Worm (Caenorhabditis elegans) whole organism, young adult: ENCODE data around the gene bpnt-1.
A peak's percentile ranks its signal among the peaks of the same experiment; 100 is the strongest.

Experiments used
- B0035.1 ChIP-seq: sonication (generic microtip); optimal IDR thresholded peaks from 2 replicates; lab custom pipeline; 2016; ENCODE audit warnings: missing genetic modification characterization, mild to moderate bottlenecking, missing compliant biosample characterization, missing genotype, missing genetic modification reagents
- C06A6.2 ChIP-seq: fragments of 200-800 bp; sonication (Bioruptor generic); conservative IDR thresholded peaks from 2 replicates; pipeline ENCODE4 v1.3.6; 2022; ENCODE audit warnings: missing genetic modification characterization, missing compliant biosample characterization
- F22D6.2 ChIP-seq: sonication (generic microtip); optimal IDR thresholded peaks from 2 replicates; lab custom pipeline; 2016; ENCODE audit warnings: mild to moderate bottlenecking, missing genetic modification characterization, missing compliant biosample characterization
- F55B11.4 ChIP-seq: sonication (generic microtip); optimal IDR thresholded peaks from 2 replicates; lab custom pipeline; 2016; ENCODE audit warnings: missing compliant biosample characterization, missing genetic modification characterization, borderline replicate concordance; ENCODE audit not compliant: insufficient read depth
- K11D2.4 ChIP-seq: fragments of 200-800 bp; sonication (Bioruptor generic); IDR thresholded peaks from 2 replicates; pipeline ENCODE4 v1.3.6; 2022; ENCODE audit warnings: missing genetic modification reagents, missing genetic modification characterization, missing compliant biosample characterization
- T07F8.4 ChIP-seq: sonication (generic microtip); optimal IDR thresholded peaks from 2 replicates; lab custom pipeline; 2016; ENCODE audit warnings: mild to moderate bottlenecking, missing genetic modification characterization, moderate library complexity, missing compliant biosample characterization
- Y53G8AR.9 ChIP-seq: fragments of 200-800 bp; sonication (Bioruptor generic); conservative IDR thresholded peaks from 2 replicates; pipeline ENCODE4 v1.3.6; 2022; ENCODE audit warnings: missing genetic modification reagents, missing genetic modification characterization, missing compliant biosample characterization
- Y56A3A.18 ChIP-seq: fragments of 200-800 bp; sonication (Bioruptor generic); IDR thresholded peaks from 2 replicates; pipeline ENCODE4 v1.3.6; 2022; ENCODE audit warnings: missing genetic modification reagents, missing genetic modification characterization, missing compliant biosample characterization
- Y79H2A.3 ChIP-seq: fragments of 200-800 bp; sonication (Bioruptor generic); conservative IDR thresholded peaks from 2 replicates; pipeline ENCODE4 v1.3.6; 2022; ENCODE audit warnings: missing genetic modification reagents, missing genetic modification characterization, missing compliant biosample characterization
- aptf-2 ChIP-seq: fragments of 200-800 bp; sonication (Bioruptor generic); conservative IDR thresholded peaks from 2 replicates; pipeline ENCODE4 v1.3.6; 2022; ENCODE audit warnings: missing genetic modification reagents, missing genetic modification characterization, missing compliant biosample characterization
- attf-5 ChIP-seq: fragments of 200-800 bp; sonication (Bioruptor generic); optimal IDR thresholded peaks from 2 replicates; lab custom pipeline; 2018; ENCODE audit warnings: mild to moderate bottlenecking, missing genetic modification characterization, missing compliant biosample characterization
- bed-2 ChIP-seq: fragments of 200-800 bp; sonication (Bioruptor generic); IDR thresholded peaks from 2 replicates; pipeline ENCODE4 v1.3.6; 2022; ENCODE audit warnings: missing genetic modification reagents, missing genetic modification characterization, missing compliant biosample characterization
- cebp-1 ChIP-seq, 2 experiments: fragments of 200-800 bp in 1 of 2; sonication (Bioruptor generic) in 1 of 2; sonication (generic microtip) in 1 of 2; IDR thresholded peaks in 1 of 2; optimal IDR thresholded peaks in 1 of 2; 2 replicates each; pipeline versions ENCODE4 v1.3.6 to Lab custom; 2017 to 2022; ENCODE audit warnings: missing compliant biosample characterization in 2 of 2, missing genetic modification characterization in 2 of 2, mild to moderate bottlenecking in 1 of 2, missing genetic modification reagents in 1 of 2, moderate library complexity in 1 of 2
- cebp-2 ChIP-seq: fragments of 200-800 bp; sonication (Bioruptor generic); IDR thresholded peaks from 2 replicates; pipeline ENCODE4 v1.3.6; 2022; ENCODE audit warnings: missing genetic modification characterization, missing compliant biosample characterization
- ceh-100 ChIP-seq: fragments of 200-800 bp; sonication (Bioruptor generic); IDR thresholded peaks from 2 replicates; pipeline ENCODE4 v1.3.6; 2022; ENCODE audit warnings: missing genetic modification reagents, missing genetic modification characterization, missing compliant biosample characterization
- ceh-58 ChIP-seq: fragments of 200-800 bp; sonication (Bioruptor generic); IDR thresholded peaks from 2 replicates; pipeline ENCODE4 v1.3.6; 2022; ENCODE audit warnings: missing genetic modification characterization, missing compliant biosample characterization
- dpl-1 ChIP-seq: fragments of 150-350 bp; optimal IDR thresholded peaks from 2 replicates; lab custom pipeline; 2014; ENCODE audit warnings: missing biosample characterization, missing genetic modification reagents, missing genetic modification characterization
- efl-1 ChIP-seq: fragments of 150-350 bp; optimal IDR thresholded peaks from 2 replicates; lab custom pipeline; 2014; ENCODE audit warnings: missing biosample characterization, missing genetic modification reagents, missing genetic modification characterization
- egl-18 ChIP-seq: fragments of 200-800 bp; sonication (Bioruptor generic); IDR thresholded peaks from 2 replicates; pipeline ENCODE4 v1.3.6; 2022; ENCODE audit warnings: missing genetic modification reagents, missing genetic modification characterization, missing compliant biosample characterization
- ets-4 ChIP-seq: fragments of 200-800 bp; sonication (Bioruptor generic); optimal IDR thresholded peaks from 2 replicates; lab custom pipeline; 2018; ENCODE audit warnings: mild to moderate bottlenecking, missing genetic modification characterization, missing compliant biosample characterization
- fkh-3 ChIP-seq: sonication (generic microtip); optimal IDR thresholded peaks from 2 replicates; lab custom pipeline; 2016; ENCODE audit warnings: mild to moderate bottlenecking, missing genetic modification characterization, missing compliant biosample characterization
- him-1 ChIP-seq: sonication (generic microtip); optimal IDR thresholded peaks from 2 replicates; lab custom pipeline; 2016; ENCODE audit warnings: missing genotype, missing genetic modification reagents, missing genetic modification characterization, missing compliant biosample characterization
- hlh-26 ChIP-seq: fragments of 200-800 bp; sonication (Bioruptor generic); conservative IDR thresholded peaks from 2 replicates; pipeline ENCODE4 v1.3.6; 2022; ENCODE audit warnings: missing genetic modification reagents, missing genetic modification characterization, missing compliant biosample characterization
- hmg-20 ChIP-seq: fragments of 200-800 bp; sonication (Bioruptor generic); IDR thresholded peaks from 2 replicates; pipeline ENCODE4 v1.3.6; 2022; ENCODE audit warnings: missing genetic modification reagents, missing genetic modification characterization, missing compliant biosample characterization
- hrde-1 ChIP-seq: sonication (generic microtip); optimal IDR thresholded peaks from 2 replicates; lab custom pipeline; 2016; ENCODE audit warnings: missing genetic modification characterization, mild to moderate bottlenecking, missing compliant biosample characterization, moderate library complexity, missing genotype, missing genetic modification reagents, borderline replicate concordance
- hsf-1 ChIP-seq: fragments of 200-800 bp; sonication (Bioruptor generic); IDR thresholded peaks from 2 replicates; pipeline ENCODE4 v1.3.6; 2022; ENCODE audit warnings: missing genetic modification reagents, missing genetic modification characterization, missing compliant biosample characterization
- lag-1 ChIP-seq: fragments of 200-800 bp; sonication (Bioruptor generic); IDR thresholded peaks from 2 replicates; pipeline ENCODE4 v1.3.6; 2022; ENCODE audit warnings: missing genetic modification reagents, missing genetic modification characterization, missing compliant biosample characterization
- lin-40 ChIP-seq: sonication (generic microtip); optimal IDR thresholded peaks from 2 replicates; lab custom pipeline; 2016; ENCODE audit warnings: missing genetic modification characterization, mild to moderate bottlenecking, missing compliant biosample characterization, missing genotype, missing genetic modification reagents
- lsl-1 ChIP-seq: fragments of 200-800 bp; sonication (Bioruptor generic); optimal IDR thresholded peaks from 2 replicates; lab custom pipeline; 2018; ENCODE audit warnings: mild to moderate bottlenecking, missing genetic modification characterization, moderate library complexity, missing compliant biosample characterization
- lsy-27 ChIP-seq: sonication (generic microtip); optimal IDR thresholded peaks from 2 replicates; lab custom pipeline; 2017; ENCODE audit warnings: missing genetic modification characterization, mild to moderate bottlenecking, missing compliant biosample characterization, antibody characterized with exemption, missing genotype, borderline replicate concordance; ENCODE audit not compliant: insufficient read depth
- madf-10 ChIP-seq: sonication (generic microtip); optimal IDR thresholded peaks from 2 replicates; lab custom pipeline; 2016; ENCODE audit warnings: mild to moderate bottlenecking, missing genetic modification characterization, missing compliant biosample characterization
- madf-6 ChIP-seq: fragments of 200-800 bp; sonication (Bioruptor generic); IDR thresholded peaks from 2 replicates; pipeline ENCODE4 v1.3.6; 2022; ENCODE audit warnings: missing genetic modification reagents, missing genetic modification characterization, missing compliant biosample characterization
- madf-8 ChIP-seq: fragments of 200-800 bp; sonication (Bioruptor generic); conservative IDR thresholded peaks from 2 replicates; pipeline ENCODE4 v1.3.6; 2022; ENCODE audit warnings: missing genetic modification reagents, missing genetic modification characterization, missing compliant biosample characterization
- nfya-1 ChIP-seq: sonication (generic microtip); optimal IDR thresholded peaks from 2 replicates; lab custom pipeline; 2017; ENCODE audit warnings: antibody characterized with exemption, missing compliant biosample characterization, missing genetic modification characterization, borderline replicate concordance; ENCODE audit not compliant: insufficient read depth
- rec-8 ChIP-seq, 2 experiments: sonication (generic microtip); optimal IDR thresholded peaks; 2 replicates each; lab custom pipeline; 2016; ENCODE audit warnings: mild to moderate bottlenecking in 2 of 2, missing genetic modification characterization in 2 of 2, missing genetic modification reagents in 2 of 2, missing genotype in 2 of 2, missing biosample characterization in 1 of 2, missing compliant biosample characterization in 1 of 2, moderate library complexity in 1 of 2
- somi-1 ChIP-seq: fragments of 200-800 bp; sonication (Bioruptor generic); optimal IDR thresholded peaks from 2 replicates; lab custom pipeline; 2018; ENCODE audit warnings: mild to moderate bottlenecking, missing genetic modification characterization, missing compliant biosample characterization
- xnd-1 ChIP-seq: sonication (generic microtip); optimal IDR thresholded peaks from 2 replicates; lab custom pipeline; 2016; ENCODE audit warnings: missing genotype, missing genetic modification reagents, missing genetic modification characterization, missing compliant biosample characterization
- zfh-2 ChIP-seq: fragments of 200-800 bp; sonication (Bioruptor generic); conservative IDR thresholded peaks from 2 replicates; pipeline ENCODE4 v1.3.6; 2022; ENCODE audit warnings: missing genetic modification reagents, missing genetic modification characterization, missing compliant biosample characterization
- zim-3 ChIP-seq: sonication (generic microtip); optimal IDR thresholded peaks from 2 replicates; lab custom pipeline; 2017; ENCODE audit warnings: mild to moderate bottlenecking, missing genetic modification characterization, moderate library complexity, missing compliant biosample characterization
- ztf-18 ChIP-seq: sonication (generic microtip); optimal IDR thresholded peaks from 2 replicates; lab custom pipeline; 2016; ENCODE audit warnings: missing genotype, mild to moderate bottlenecking, missing genetic modification characterization, missing compliant biosample characterization
- ztf-25 ChIP-seq: fragments of 200-800 bp; sonication (Bioruptor generic); IDR thresholded peaks from 2 replicates; pipeline ENCODE4 v1.3.6; 2022; ENCODE audit warnings: missing genetic modification reagents, missing genetic modification characterization, missing compliant biosample characterization

bpnt-1 gene

DNA sequence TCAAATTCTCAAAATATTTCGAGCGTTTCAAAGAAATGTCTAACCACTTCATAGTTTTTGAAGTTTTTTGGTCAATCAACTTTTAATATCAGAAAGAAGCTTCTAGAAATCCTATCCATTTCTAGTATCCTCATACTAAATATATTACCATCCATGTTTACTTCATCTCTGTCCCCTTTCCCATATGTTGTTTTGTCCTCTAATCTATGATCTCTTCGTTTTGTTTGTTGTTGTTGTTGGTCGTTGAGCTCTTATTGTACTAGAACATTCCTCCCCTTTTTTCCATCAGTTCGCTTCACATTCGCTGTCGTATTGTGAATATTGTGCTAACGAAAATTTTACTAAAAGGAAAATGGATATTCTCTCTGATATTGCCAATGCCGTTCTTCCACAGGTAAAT, 2.7 kb upstream of the bpnt-1 start, which contains the start of gene sod-5:
Gene sod-5 (plus strand): TSS at position 301 of the 400 bp plus-strand sequence.
- TF ChIP-seq zfh-2 = no peak
- TF ChIP-seq rec-8 (tag; optimal IDR thresholded peaks at IDR 0.05; lab: Kevin White, UChicago) = no peak
- no peak for TF ChIP-seq dpl-1
- no peak for TF ChIP-seq aptf-2 (GFP tag; lab: Robert Waterston, UW)
- no peak for TF ChIP-seq hlh-26
- no peak for TF ChIP-seq T07F8.4 (tag; lab: Kevin White, UChicago)
- no peak for TF ChIP-seq somi-1 (GFP tag; lab: Kevin White, UChicago)
- no peak for TF ChIP-seq ceh-100 (GFP tag; lab: Robert Waterston, UW)
- TF ChIP-seq hsf-1 (GFP tag; lab: Robert Waterston, UW) = no peak
- no peak for TF ChIP-seq ztf-25 (GFP tag; lab: Robert Waterston, UW)
- TF ChIP-seq egl-18 (GFP tag; lab: Robert Waterston, UW) = no peak
- no peak for TF ChIP-seq him-1 (tag; lab: Kevin White, UChicago)
- TF ChIP-seq B0035.1 = no peak
- TF ChIP-seq fkh-3 (tag; lab: Kevin White, UChicago) = no peak
- TF ChIP-seq lsy-27 = no peak
- no peak for TF ChIP-seq ceh-58 (GFP tag; lab: Robert Waterston, UW)
- TF ChIP-seq madf-10 (tag; lab: Kevin White, UChicago) = no peak
- no peak for TF ChIP-seq Y79H2A.3
- no peak for TF ChIP-seq efl-1 (GFP tag; lab: Kevin White, UChicago)

DNA sequence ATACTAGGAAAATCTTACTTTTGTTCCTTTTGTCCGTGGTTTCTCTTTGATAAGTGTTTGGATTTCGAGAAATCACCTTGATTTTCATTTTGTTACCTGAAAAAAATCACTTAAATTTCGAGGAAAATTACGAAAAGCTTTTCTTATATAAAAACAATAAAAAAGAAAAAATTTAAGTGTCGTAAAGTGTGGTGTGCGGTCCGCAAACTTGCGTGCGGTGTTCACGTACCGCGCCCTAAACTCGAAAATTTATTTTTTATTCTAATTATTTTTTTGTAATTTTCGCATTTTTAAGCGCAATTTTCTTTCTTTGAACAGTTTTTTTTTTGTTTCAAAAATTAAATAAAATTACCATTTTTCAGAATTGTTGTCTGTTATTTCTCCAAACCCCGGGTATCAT, 4.8 kb downstream of the bpnt-1 start, which contains the start of the genes dcaf-13 and toe-1:
Gene dcaf-13 (minus strand): TSS at position 96 of the 400 bp plus-strand sequence.
Gene toe-1 (plus strand): TSS at position 361 of the 400 bp plus-strand sequence.
- TF ChIP-seq lsl-1 (peak; percentile 5), madf-6 (GFP tag; lab: Robert Waterston, UW) (peak; percentile 46; the same call in 1 of the 2 replicates), zim-3 (tag; lab: Kevin White, UChicago) (no peak)

DNA sequence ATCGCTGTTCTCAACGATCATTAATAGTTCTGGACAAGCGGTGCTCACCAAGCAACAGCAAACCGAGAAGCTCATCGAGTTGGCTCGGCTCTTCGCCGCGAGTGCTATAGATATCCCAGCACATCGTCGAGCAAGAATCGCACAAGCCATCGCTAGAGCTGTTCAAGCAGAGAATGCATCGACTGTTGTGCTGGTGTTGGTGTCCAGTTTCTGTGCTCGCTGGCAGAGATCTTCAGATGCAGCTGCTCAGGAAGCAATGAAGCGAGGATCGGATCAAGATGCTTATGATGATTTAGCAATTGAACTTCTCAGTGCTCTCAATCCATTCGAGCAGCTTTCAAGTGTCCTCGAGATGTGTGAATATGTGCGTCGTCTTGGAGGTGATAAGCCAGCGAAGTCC, 8.1 kb downstream of the bpnt-1 start:
- no peak for TF ChIP-seq F22D6.2 (tag; lab: Kevin White, UChicago)
- no peak for TF ChIP-seq xnd-1 (tag; lab: Kevin White, UChicago)
- 0 out of 2 replicates have a peak, but pooled peaks have one; percentile 36 for TF ChIP-seq cebp-2
- TF ChIP-seq attf-5 (GFP tag; lab: Kevin White, UChicago) = no peak
- TF ChIP-seq ets-4 (GFP tag; lab: Kevin White, UChicago) = no peak
- TF ChIP-seq ztf-18 = no peak
- TF ChIP-seq lag-1 (GFP tag; lab: Robert Waterston, UW) = no peak
- TF ChIP-seq K11D2.4 (GFP tag; lab: Robert Waterston, UW) = no peak
- no peak for TF ChIP-seq Y53G8AR.9 (GFP tag; lab: Robert Waterston, UW)
- TF ChIP-seq egl-18 (GFP tag; lab: Robert Waterston, UW) = no peak
- TF ChIP-seq cebp-1 (GFP tag; IDR thresholded peaks at IDR 0.05; lab: Robert Waterston, UW) = no peak
- TF ChIP-seq cebp-1 (tag; optimal IDR thresholded peaks at IDR 0.05; lab: Kevin White, UChicago) = no peak
- TF ChIP-seq zfh-2 = 0 out of 2 replicates have a peak, but pooled peaks have one; percentile 35
- no peak for TF ChIP-seq lin-40
- no peak for TF ChIP-seq nfya-1 (tag; lab: Kevin White, UChicago)
- no peak for TF ChIP-seq bed-2 (GFP tag; lab: Robert Waterston, UW)
- no peak for TF ChIP-seq Y56A3A.18
- TF ChIP-seq madf-8 (GFP tag; lab: Robert Waterston, UW) = 0 out of 2 replicates have a peak, but pooled peaks have one; percentile 11
- no peak for TF ChIP-seq F55B11.4 (tag; lab: Kevin White, UChicago)
- no peak for TF ChIP-seq hmg-20 (GFP tag; lab: Robert Waterston, UW)
- TF ChIP-seq C06A6.2 (GFP tag; lab: Robert Waterston, UW) = no peak
- TF ChIP-seq hrde-1 = no peak
